Fruit fly (Drosophila melanogaster) Kc167 (cell line): ENCODE results near the gene Phlpp.

Experiments
- Sin3A ChIP-seq: fragments of >200 bp; optimal IDR thresholded peaks from 2 replicates; lab custom pipeline; 2018; ENCODE audit warnings: missing external identifiers
- insv ChIP-seq: fragments of >200 bp; optimal IDR thresholded peaks from 3 replicates; lab custom pipeline; 2018; ENCODE audit warnings: missing external identifiers

- TF ChIP-seq insv (lab: Kevin White, UChicago) (no peak), Sin3A (lab: Kevin White, UChicago) (no peak)
Measured at dm6 chr2L:19021278-19022220, 37.4 kb upstream of the Phlpp start.
